Fruit fly (Drosophila melanogaster): ENCODE data around the gene CG15155.

CG15155 gene

dm6 chr2L:18154551-18154950 lies at the start of gene CG15155:
CG15155 (plus strand) TSS chr2L:18154851.
- TF ChIP-seq CG17801 (GFP tag; optimal IDR thresholded peaks at IDR 0.05; ENCODE audit: partially characterized antibody), result no peak

DNA sequence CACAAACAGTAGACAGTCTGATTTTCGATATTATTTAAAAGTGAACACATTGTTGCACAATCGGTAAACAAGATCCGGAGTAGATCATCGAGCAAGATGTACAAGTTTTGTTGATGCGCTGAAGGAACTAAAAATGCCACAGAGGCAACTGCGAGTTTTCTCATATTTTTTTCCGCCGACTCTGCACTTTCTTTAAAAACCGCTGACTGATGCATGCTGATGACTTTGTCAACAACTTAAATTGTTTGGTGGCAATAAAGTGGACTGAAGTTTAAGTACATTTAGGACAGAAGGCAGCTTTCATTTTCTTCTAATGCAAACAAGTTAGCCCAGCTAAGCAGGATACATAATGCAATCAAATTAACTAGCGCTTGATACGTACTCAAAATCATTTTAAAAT lies 42.2 kb upstream of the CG15155 start:
- no peak for TF ChIP-seq CG17801 (GFP tag; optimal IDR thresholded peaks at IDR 0.05; ENCODE audit: partially characterized antibody)

DNA sequence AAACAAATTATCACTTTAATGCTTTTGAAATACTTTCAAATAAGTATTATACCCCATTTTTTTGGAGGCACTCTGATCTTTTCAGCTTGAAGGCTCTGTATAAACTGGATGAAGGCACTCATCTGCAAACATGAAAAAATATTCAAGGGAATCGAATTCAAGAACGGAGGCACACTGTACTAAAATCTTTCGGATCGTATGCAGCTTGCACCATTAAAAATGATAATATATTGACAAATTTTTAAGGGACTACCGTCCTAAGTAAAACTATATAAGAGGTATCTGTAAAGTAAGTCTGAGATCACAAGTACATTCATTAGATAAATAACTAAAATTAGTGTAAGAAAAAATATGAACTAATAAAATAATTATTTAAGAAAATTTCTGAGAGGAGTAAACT lies 41.6 kb upstream of the CG15155 start, which contains the start of gene CG44476:
CG44476 (minus strand) TSS at position 101 of the 400 bp plus-strand sequence.
- no peak for TF ChIP-seq CG17801 (GFP tag; optimal IDR thresholded peaks at IDR 0.05; ENCODE audit: partially characterized antibody)

- no peak for TF ChIP-seq CG17801 (GFP tag; optimal IDR thresholded peaks at IDR 0.05; ENCODE audit: partially characterized antibody)
These were observed 40.4 kb upstream of the CG15155 start, which contains the start of gene CG15152 for dm6 chr2L:18114176-18114703. CG15152 (plus strand) TSS chr2L:18114547.

DNA sequence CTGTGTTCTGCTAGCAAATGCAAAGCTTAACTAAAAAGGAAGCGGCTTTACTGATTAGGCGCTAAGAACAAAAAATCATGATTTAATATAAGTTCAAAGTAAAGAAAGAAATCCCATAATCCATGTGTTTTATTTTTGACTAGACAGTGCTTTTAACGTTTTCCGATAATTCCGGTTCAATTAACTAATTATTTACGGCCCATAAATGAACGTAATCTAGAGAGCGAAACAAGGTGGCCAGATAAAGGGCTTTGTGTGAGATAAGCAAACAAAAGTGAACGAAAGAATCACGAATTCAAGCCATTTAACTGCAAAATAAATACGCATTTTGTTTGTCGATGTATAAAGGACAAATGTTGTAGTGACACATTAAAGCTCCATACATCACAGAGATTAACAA lies 39.5 kb upstream of the CG15155 start:
- no peak for TF ChIP-seq CG17801 (GFP tag; optimal IDR thresholded peaks at IDR 0.05; ENCODE audit: partially characterized antibody)

DNA sequence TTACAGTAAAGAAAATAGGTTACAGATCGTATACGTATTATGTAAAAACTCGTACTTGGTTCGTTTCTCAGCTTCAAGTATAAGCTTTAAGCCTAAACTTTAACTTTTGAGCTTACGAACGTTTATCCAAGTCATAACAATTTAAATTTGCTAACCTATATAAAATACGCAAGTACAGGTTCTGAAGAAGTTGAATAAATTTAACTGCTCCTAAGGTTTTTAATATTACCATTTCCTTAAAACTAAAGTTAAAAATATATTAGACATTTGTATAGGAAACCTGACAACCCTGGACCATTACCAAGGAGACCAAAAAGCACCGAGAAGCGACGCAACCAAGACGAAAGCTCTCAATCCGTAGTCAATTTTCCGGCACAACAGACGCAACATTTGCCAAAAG lies 35.0 kb upstream of the CG15155 start, which contains the start of gene CG5758:
CG5758 (plus strand) TSS at position 353 of the 400 bp plus-strand sequence.
- no peak for TF ChIP-seq CG17801 (GFP tag; optimal IDR thresholded peaks at IDR 0.05; ENCODE audit: partially characterized antibody)

dm6 chr2L:18121367-18122230 lies 33.1 kb upstream of the CG15155 start:
- TF ChIP-seq CG17801 (GFP tag; optimal IDR thresholded peaks at IDR 0.05; ENCODE audit: partially characterized antibody), result peak; percentile 49

dm6 chr2L:18122231-18122551 lies 32.5 kb upstream of the CG15155 start:
- no peak for TF ChIP-seq CG17801 (GFP tag; optimal IDR thresholded peaks at IDR 0.05; ENCODE audit: partially characterized antibody)

- no peak for TF ChIP-seq CG17801 (GFP tag; optimal IDR thresholded peaks at IDR 0.05; ENCODE audit: partially characterized antibody)
These were observed 31.7 kb upstream of the CG15155 start for dm6 chr2L:18122920-18123319.

DNA sequence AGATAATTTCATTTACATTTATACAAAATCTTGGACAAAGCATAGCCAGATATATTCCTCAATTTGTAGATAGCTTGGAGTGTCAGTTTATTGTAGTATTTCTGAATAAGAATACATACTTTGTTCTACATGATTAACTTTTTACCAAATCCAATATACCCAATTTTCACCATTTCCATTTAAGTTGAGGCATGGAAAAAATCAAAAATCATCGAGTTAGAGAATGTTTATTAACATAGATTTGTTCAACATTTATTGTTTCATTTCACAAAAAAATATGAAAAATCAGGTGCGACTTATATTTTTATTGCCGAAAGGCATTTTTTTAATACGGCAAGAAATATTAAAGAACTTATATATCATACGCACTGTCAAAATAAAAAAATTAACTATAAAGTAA lies 29.0 kb upstream of the CG15155 start, which contains the start of gene Grl36b:
Grl36b (minus strand) TSS at position 101 of the 400 bp plus-strand sequence.
- TF ChIP-seq CG17801 (GFP tag; optimal IDR thresholded peaks at IDR 0.05; ENCODE audit: partially characterized antibody), result no peak

dm6 chr2L:18134615-18135014 lies 20.0 kb upstream of the CG15155 start:
- no peak for TF ChIP-seq CG17801 (GFP tag; optimal IDR thresholded peaks at IDR 0.05; ENCODE audit: partially characterized antibody)

DNA sequence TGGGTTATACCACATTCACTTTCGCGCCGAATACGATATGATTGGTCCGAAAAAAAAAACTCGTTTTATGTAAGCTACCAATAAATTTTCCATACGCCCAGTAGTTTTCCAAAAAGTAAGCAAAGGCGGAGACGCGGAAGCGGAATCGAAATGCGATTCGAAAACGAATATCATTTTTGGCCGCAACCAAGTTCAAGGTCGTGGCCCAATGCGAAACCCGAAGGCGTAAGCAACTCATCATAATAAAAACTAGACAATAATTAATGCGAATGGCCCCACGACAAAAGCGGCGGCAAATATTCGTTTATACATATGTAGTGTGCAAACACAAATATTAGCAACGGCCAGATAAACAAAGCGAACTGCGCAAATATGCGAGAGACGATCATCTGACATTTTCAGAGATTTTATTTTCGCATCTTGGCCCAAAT lies 18.2 kb upstream of the CG15155 start:
- no peak for TF ChIP-seq CG17801 (GFP tag; optimal IDR thresholded peaks at IDR 0.05; ENCODE audit: partially characterized antibody)

DNA sequence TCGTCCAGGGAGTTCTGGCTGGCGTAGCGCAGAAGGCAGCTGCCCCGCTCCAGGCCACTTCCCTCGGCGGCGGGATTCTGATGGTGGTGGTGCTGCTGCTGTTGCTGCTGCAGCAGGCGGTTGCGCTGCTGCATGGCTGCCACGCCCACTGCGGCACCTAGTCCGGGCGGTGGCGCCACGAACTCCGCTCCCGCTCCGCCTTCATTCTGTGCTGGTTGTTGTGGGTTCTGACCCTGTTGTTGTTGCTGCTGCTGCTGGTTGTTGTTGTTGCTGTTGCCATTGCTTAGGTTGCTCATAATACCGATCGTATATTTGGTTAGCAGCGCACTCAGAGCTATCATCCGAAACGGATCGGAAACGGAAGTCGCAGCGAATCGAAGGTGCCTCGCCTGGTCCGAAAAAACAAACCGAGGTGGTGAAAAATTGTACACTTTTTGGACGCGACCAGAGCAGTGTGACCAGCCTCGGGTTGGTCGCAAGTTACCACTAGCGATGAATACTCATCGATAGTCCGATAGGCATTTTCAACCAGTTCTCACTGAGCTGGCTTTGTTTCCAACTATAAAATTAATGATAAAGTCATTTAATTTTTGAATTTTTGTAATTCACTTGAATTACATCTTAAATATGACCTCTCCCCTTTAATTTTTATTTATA lies 16.9 kb upstream of the CG15155 start, which contains the start of gene kel:
kel (minus strand) TSS at position 493 of the 657 bp plus-strand sequence.
- peak; percentile 63 for TF ChIP-seq CG17801 (GFP tag; optimal IDR thresholded peaks at IDR 0.05; ENCODE audit: partially characterized antibody)

dm6 chr2L:18140544-18140943 lies 14.1 kb upstream of the CG15155 start:
- TF ChIP-seq CG17801 (GFP tag; optimal IDR thresholded peaks at IDR 0.05; ENCODE audit: partially characterized antibody), result no peak

DNA sequence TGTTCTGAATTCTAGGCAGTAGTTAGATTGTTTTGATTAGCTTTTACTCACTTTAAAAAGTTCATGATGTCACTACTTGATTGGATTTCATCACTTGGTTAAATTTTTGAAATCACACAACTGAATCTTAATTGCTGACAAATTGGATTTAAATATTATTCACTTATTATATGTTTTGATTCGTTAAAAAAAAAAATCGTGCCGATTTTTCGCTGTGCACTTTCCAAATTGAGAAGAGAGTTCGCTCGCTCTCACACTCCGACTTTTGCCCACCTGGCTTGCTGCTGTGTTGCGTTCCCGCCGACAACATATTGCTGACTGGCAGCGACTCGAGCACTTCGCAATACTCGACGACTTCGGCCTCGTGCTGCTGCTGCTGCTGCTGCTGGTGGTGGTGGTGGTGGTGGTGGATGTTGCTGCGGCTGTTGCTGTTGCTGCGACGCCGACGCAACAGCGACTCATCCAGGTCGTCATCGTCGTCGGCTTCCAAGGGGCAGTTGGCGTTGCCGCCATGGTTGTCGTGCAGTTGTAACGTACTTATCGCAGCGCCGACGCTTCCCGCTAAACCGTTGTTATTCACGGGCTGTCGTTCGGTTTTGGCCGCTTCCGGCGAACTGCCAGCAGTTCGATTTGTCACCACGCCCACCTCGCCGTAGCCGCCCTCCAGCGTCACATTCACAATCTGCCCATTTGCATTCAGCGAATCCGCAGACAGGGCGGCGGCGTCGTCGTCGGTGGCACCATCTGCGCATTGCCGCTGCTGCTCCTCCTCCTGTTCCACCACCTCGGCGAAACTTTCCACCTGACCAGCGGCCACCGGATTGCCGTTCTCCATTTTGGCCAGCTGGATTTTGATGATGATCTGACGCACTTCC lies 12.9 kb upstream of the CG15155 start:
- no peak for TF ChIP-seq CG17801 (GFP tag; optimal IDR thresholded peaks at IDR 0.05; ENCODE audit: partially characterized antibody)

Measured in ovary, adult (tissue).